Worm (Caenorhabditis elegans) whole organism, midembryonic: ENCODE data around the gene T28A11.17.

Source experiments
- T22C8.4 ChIP-seq: fragments of 200-800 bp; sonication (Bioruptor generic); IDR thresholded peaks from 2 replicates; pipeline ENCODE4 v1.3.6; 2022; ENCODE audit warnings: missing genetic modification characterization, missing compliant biosample characterization
- cog-1 ChIP-seq: sonication (generic microtip); optimal IDR thresholded peaks from 2 replicates; lab custom pipeline; 2016; ENCODE audit warnings: missing genetic modification characterization, missing compliant biosample characterization
- flt-1 ChIP-seq: fragments of 200-800 bp; sonication (Bioruptor generic); IDR thresholded peaks from 2 replicates; pipeline ENCODE4 v1.3.6; 2022; ENCODE audit warnings: missing genetic modification characterization, missing compliant biosample characterization
- klf-2 ChIP-seq: fragments of 200-800 bp; sonication (Bioruptor generic); conservative IDR thresholded peaks from 2 replicates; pipeline ENCODE4 v1.3.6; 2022; ENCODE audit warnings: missing genetic modification reagents, missing genetic modification characterization, missing compliant biosample characterization
- med-1 ChIP-seq: sonication (generic microtip); optimal IDR thresholded peaks from 2 replicates; lab custom pipeline; 2017; ENCODE audit warnings: missing genetic modification characterization, mild to moderate bottlenecking, missing compliant biosample characterization, antibody characterized with exemption, missing genetic modification reagents; ENCODE audit not compliant: insufficient read depth
- ref-1 ChIP-seq: fragments of 200-800 bp; sonication (Bioruptor generic); conservative IDR thresholded peaks from 2 replicates; pipeline ENCODE4 v1.3.6; 2022; ENCODE audit warnings: missing genetic modification reagents, missing genetic modification characterization, missing compliant biosample characterization
- tab-1 ChIP-seq: fragments of 200-800 bp; sonication (Bioruptor generic); IDR thresholded peaks from 2 replicates; pipeline ENCODE4 v1.3.6; 2022; ENCODE audit warnings: missing genetic modification characterization, missing compliant biosample characterization
- ztf-23 ChIP-seq: fragments of 200-800 bp; sonication (Bioruptor generic); IDR thresholded peaks from 2 replicates; pipeline ENCODE4 v1.3.6; 2022; ENCODE audit warnings: missing genetic modification reagents, missing genetic modification characterization, missing compliant biosample characterization
- ztf-29 ChIP-seq: fragments of 200-800 bp; sonication (Bioruptor generic); IDR thresholded peaks from 2 replicates; pipeline ENCODE4 v1.3.6; 2022; ENCODE audit warnings: missing genetic modification reagents, missing genetic modification characterization, missing compliant biosample characterization

ce11 chrV:3259168-3259622 lies 6.9 kb downstream of the T28A11.17 start, which contains the start of gene T28A11.16:
- TF ChIP-seq cog-1 (no peak), T22C8.4 (no peak), flt-1 (GFP tag; lab: Robert Waterston, UW) (no peak), ztf-29 (GFP tag; lab: Robert Waterston, UW) (no peak), med-1 (no peak), ztf-23 (GFP tag; lab: Robert Waterston, UW) (no peak), ref-1 (GFP tag; lab: Robert Waterston, UW) (no peak), klf-2 (GFP tag; lab: Robert Waterston, UW) (no peak), tab-1 (GFP tag; lab: Robert Waterston, UW) (no peak)
